Worm (Caenorhabditis elegans) whole organism, L2 larva: ENCODE results near the gene mrps-10.

Experiments
- F13H6.1 ChIP-seq: sonication (generic microtip); optimal IDR thresholded peaks from 2 replicates; lab custom pipeline; 2016; ENCODE audit warnings: missing genetic modification characterization, missing compliant biosample characterization
- ZK546.5 ChIP-seq: sonication (generic microtip); optimal IDR thresholded peaks from 2 replicates; lab custom pipeline; 2017; ENCODE audit warnings: missing biosample characterization, missing genetic modification characterization
- alr-1 ChIP-seq: fragments of 150-350 bp; optimal IDR thresholded peaks from 2 replicates; lab custom pipeline; 2014; ENCODE audit warnings: missing biosample characterization, missing genetic modification characterization
- aly-2 ChIP-seq: fragments of 150-350 bp; optimal IDR thresholded peaks from 2 replicates; lab custom pipeline; 2014; ENCODE audit warnings: missing biosample characterization, missing genetic modification characterization
- ama-1 ChIP-seq: fragments of 150-350 bp; optimal IDR thresholded peaks from 2 replicates; lab custom pipeline; 2018; ENCODE audit warnings: inconsistent platforms
- ceh-82 ChIP-seq: fragments of 150-350 bp; optimal IDR thresholded peaks from 2 replicates; lab custom pipeline; 2014; ENCODE audit warnings: missing biosample characterization, missing genetic modification characterization
- gmeb-1 ChIP-seq: fragments of 150-350 bp; optimal IDR thresholded peaks from 2 replicates; lab custom pipeline; 2014; ENCODE audit warnings: missing biosample characterization, missing genetic modification characterization
- lin-13 ChIP-seq: fragments of 150-350 bp; optimal IDR thresholded peaks from 2 replicates; lab custom pipeline; 2014; ENCODE audit warnings: missing biosample characterization, missing genetic modification reagents, missing genetic modification characterization
- nhr-10 ChIP-seq: sonication (generic microtip); optimal IDR thresholded peaks from 2 replicates; lab custom pipeline; 2017; ENCODE audit warnings: missing biosample characterization, missing genetic modification characterization
- nhr-237 ChIP-seq: fragments of 150-350 bp; optimal IDR thresholded peaks from 2 replicates; lab custom pipeline; 2014; ENCODE audit warnings: missing biosample characterization, missing genetic modification characterization
- nhr-25 ChIP-seq: fragments of 150-350 bp; sonication (generic microtip); optimal IDR thresholded peaks from 3 replicates; lab custom pipeline; 2014; ENCODE audit warnings: missing biosample characterization, missing genetic modification characterization
- skn-1 ChIP-seq: sonication (generic microtip); optimal IDR thresholded peaks from 2 replicates; lab custom pipeline; 2017; ENCODE audit warnings: missing biosample characterization, missing genetic modification characterization
- sma-3 ChIP-seq: sonication (generic microtip); optimal IDR thresholded peaks from 2 replicates; lab custom pipeline; 2016; ENCODE audit warnings: missing genetic modification reagents, missing genetic modification characterization, missing compliant biosample characterization
- unc-39 ChIP-seq: fragments of 150-350 bp; optimal IDR thresholded peaks from 2 replicates; lab custom pipeline; 2014; ENCODE audit warnings: missing biosample characterization, missing genetic modification characterization
- zag-1 ChIP-seq: fragments of 150-350 bp; optimal IDR thresholded peaks from 2 replicates; lab custom pipeline; 2014; ENCODE audit warnings: missing biosample characterization, missing genetic modification characterization
- ztf-11 ChIP-seq: sonication (generic microtip); optimal IDR thresholded peaks from 2 replicates; lab custom pipeline; 2017; ENCODE audit warnings: missing biosample characterization, missing genetic modification characterization

The mrps-10 gene

ce11 chrIII:12972398-12972797, 46.0 kb downstream of the mrps-10 start, which contains the start of gene bckd-1A:
Gene bckd-1A (minus strand): TSS chrIII:12972498.
- TF ChIP-seq gmeb-1 (tag; lab: Kevin White, UChicago), result no peak
- TF ChIP-seq ama-1, result no peak
- no peak for TF ChIP-seq nhr-237 (tag; lab: Kevin White, UChicago)
- TF ChIP-seq unc-39 (tag; lab: Kevin White, UChicago), result no peak
- no peak for TF ChIP-seq ceh-82
- TF ChIP-seq zag-1 (tag; lab: Kevin White, UChicago), result no peak
- no peak for TF ChIP-seq nhr-10 (tag; lab: Kevin White, UChicago)
- TF ChIP-seq ZK546.5, result no peak
- TF ChIP-seq skn-1 (tag; lab: Kevin White, UChicago), result no peak
- no peak for TF ChIP-seq sma-3 (GFP tag; lab: Kevin White, UChicago)
- TF ChIP-seq alr-1 (tag; lab: Kevin White, UChicago), result no peak
- TF ChIP-seq F13H6.1 (tag; lab: Kevin White, UChicago), result no peak
- TF ChIP-seq lin-13 (GFP tag; lab: Kevin White, UChicago), result no peak
- TF ChIP-seq ztf-11, result no peak
- TF ChIP-seq aly-2, result no peak
- TF ChIP-seq nhr-25 (tag; lab: Kevin White, UChicago), result no peak
